Fruit fly (Drosophila melanogaster) whole organism, embryonic: ENCODE results near the gene Tango2.

Experiments
- Abd-B ChIP-seq: fragments of 200-800 bp; sonication (Bioruptor generic); optimal IDR thresholded peaks from 2 replicates; lab custom pipeline; 2018; ENCODE audit warnings: missing biosample characterization, mild to moderate bottlenecking, missing genetic modification characterization, moderate library complexity
- Ada2b ChIP-seq: fragments of 200-800 bp; sonication (Bioruptor generic); IDR thresholded peaks from 2 replicates; pipeline ENCODE4 v1.3.6; 2022; ENCODE audit warnings: missing biosample characterization, missing genetic modification characterization
- Atf-2 ChIP-seq: fragments of 200-800 bp; sonication (Bioruptor generic); optimal IDR thresholded peaks from 2 replicates; lab custom pipeline; 2016; ENCODE audit warnings: missing biosample characterization, missing genetic modification characterization
- BtbVII ChIP-seq: fragments of 200-800 bp; sonication (Bioruptor generic); optimal IDR thresholded peaks from 3 replicates; lab custom pipeline; 2017; ENCODE audit warnings: missing biosample characterization, mild to moderate bottlenecking, missing genetic modification characterization
- CG10209 ChIP-seq: fragments of 200-800 bp; sonication (Bioruptor generic); optimal IDR thresholded peaks from 3 replicates; lab custom pipeline; 2017; ENCODE audit warnings: missing biosample characterization, mild to moderate bottlenecking, missing genetic modification characterization, missing genetic modification reagents
- CG11398 ChIP-seq: fragments of 200-800 bp; sonication (Bioruptor generic); optimal IDR thresholded peaks from 2 replicates; lab custom pipeline; 2016; ENCODE audit warnings: missing biosample characterization, missing genetic modification characterization
- CG11723 ChIP-seq: fragments of 200-800 bp; sonication (Bioruptor generic); optimal IDR thresholded peaks from 2 replicates; lab custom pipeline; 2017; ENCODE audit warnings: missing biosample characterization, mild to moderate bottlenecking, missing genetic modification characterization
- CG12219 ChIP-seq: fragments of 200-800 bp; sonication (Bioruptor generic); optimal IDR thresholded peaks from 3 replicates; lab custom pipeline; 2018; ENCODE audit warnings: missing biosample characterization, mild to moderate bottlenecking, missing genetic modification characterization
- CG14014 ChIP-seq: fragments of 200-800 bp; sonication (Bioruptor generic); IDR thresholded peaks from 2 replicates; pipeline ENCODE4 v1.3.6; 2022; ENCODE audit warnings: missing biosample characterization, missing genetic modification characterization
- CG15601 ChIP-seq: fragments of 200-800 bp; sonication (Bioruptor generic); optimal IDR thresholded peaks from 3 replicates; lab custom pipeline; 2019; ENCODE audit warnings: missing biosample characterization, mild to moderate bottlenecking, missing genetic modification characterization, moderate library complexity
- CG1603 ChIP-seq: fragments of 200-800 bp; sonication (Bioruptor generic); optimal IDR thresholded peaks from 2 replicates; lab custom pipeline; 2019; ENCODE audit warnings: missing biosample characterization, mild to moderate bottlenecking, missing genetic modification characterization, moderate library complexity
- CG16813 ChIP-seq: fragments of 200-800 bp; sonication (Bioruptor generic); IDR thresholded peaks from 3 replicates; pipeline ENCODE4 v1.3.6; 2022; ENCODE audit warnings: missing biosample characterization, missing genetic modification characterization; ENCODE audit not compliant: partially characterized antibody
- CG17328 ChIP-seq: fragments of 200-800 bp; sonication (Bioruptor generic); IDR thresholded peaks from 2 replicates; pipeline ENCODE4 v1.3.6; 2022; ENCODE audit warnings: missing biosample characterization, missing genetic modification characterization
- CG18476 ChIP-seq: fragments of 200-800 bp; sonication (Bioruptor generic); optimal IDR thresholded peaks from 2 replicates; lab custom pipeline; 2016; ENCODE audit warnings: missing biosample characterization, mild to moderate bottlenecking, missing genetic modification characterization
- CG2678 ChIP-seq: fragments of 200-800 bp; sonication (Bioruptor generic); optimal IDR thresholded peaks from 3 replicates; lab custom pipeline; 2019; ENCODE audit warnings: missing biosample characterization, mild to moderate bottlenecking, missing genetic modification characterization, moderate library complexity
- CG31388 ChIP-seq: fragments of 200-800 bp; sonication (Bioruptor generic); optimal IDR thresholded peaks from 2 replicates; lab custom pipeline; 2016; ENCODE audit warnings: missing biosample characterization, missing genetic modification characterization
- CG33213 ChIP-seq: fragments of 200-800 bp; sonication (Bioruptor generic); optimal IDR thresholded peaks from 3 replicates; lab custom pipeline; 2016; ENCODE audit warnings: missing biosample characterization, missing genetic modification characterization
- CG43689 ChIP-seq: fragments of 200-800 bp; sonication (Bioruptor generic); IDR thresholded peaks from 2 replicates; pipeline ENCODE4 v1.3.6; 2022; ENCODE audit warnings: missing biosample characterization, missing genetic modification characterization
- CG4404 ChIP-seq: fragments of 200-800 bp; sonication (Bioruptor generic); IDR thresholded peaks from 2 replicates; pipeline ENCODE4 v1.3.6; 2022; ENCODE audit warnings: missing biosample characterization, missing genetic modification characterization
- CG6254 ChIP-seq: fragments of 200-800 bp; sonication (Bioruptor generic); optimal IDR thresholded peaks from 3 replicates; lab custom pipeline; 2017; ENCODE audit warnings: mild to moderate bottlenecking, missing biosample characterization, missing genetic modification reagents, missing genetic modification characterization
- CG8089 ChIP-seq: fragments of 200-800 bp; sonication (Bioruptor generic); optimal IDR thresholded peaks from 3 replicates; lab custom pipeline; 2016; ENCODE audit warnings: missing biosample characterization, missing genetic modification characterization
- Lhr ChIP-seq: fragments of 200-800 bp; sonication (Bioruptor generic); optimal IDR thresholded peaks from 3 replicates; lab custom pipeline; 2017; ENCODE audit warnings: mild to moderate bottlenecking, missing biosample characterization, missing genetic modification reagents, missing genetic modification characterization
- Max ChIP-seq: fragments of 200-800 bp; sonication (Bioruptor generic); optimal IDR thresholded peaks from 2 replicates; lab custom pipeline; 2016; ENCODE audit warnings: missing biosample characterization, mild to moderate bottlenecking, missing genetic modification characterization
- NC2α ChIP-seq: fragments of 200-800 bp; sonication (Bioruptor generic); optimal IDR thresholded peaks from 2 replicates; lab custom pipeline; 2016; ENCODE audit warnings: missing biosample characterization, missing genetic modification characterization
- NK7.1 ChIP-seq: fragments of 200-800 bp; sonication (Bioruptor generic); optimal IDR thresholded peaks from 3 replicates; lab custom pipeline; 2016; ENCODE audit warnings: missing biosample characterization, missing genetic modification characterization
- Nf-YA ChIP-seq: fragments of 200-800 bp; sonication (Bioruptor generic); IDR thresholded peaks from 2 replicates; pipeline ENCODE4 v1.3.6; 2022; ENCODE audit warnings: missing biosample characterization, missing genetic modification characterization
- Sin3A ChIP-seq: fragments of >200 bp; optimal IDR thresholded peaks from 2 replicates; lab custom pipeline; 2018
- Stat92E ChIP-seq, 3 experiments: fragments of >200 bp in 2 of 3; fragments of 200-800 bp in 1 of 3; sonication (Bioruptor generic) in 1 of 3; optimal IDR thresholded peaks; 2 replicates each; lab custom pipeline; 2017 to 2019; ENCODE audit warnings: missing biosample characterization in 3 of 3, missing genetic modification characterization in 3 of 3, mild to moderate bottlenecking in 1 of 3, moderate library complexity in 1 of 3
- abd-A ChIP-seq: fragments of 200-800 bp; sonication (Bioruptor generic); optimal IDR thresholded peaks from 3 replicates; lab custom pipeline; 2019; ENCODE audit warnings: missing biosample characterization, mild to moderate bottlenecking, missing genetic modification characterization, moderate library complexity
- ara ChIP-seq: fragments of 200-800 bp; sonication (Bioruptor generic); IDR thresholded peaks from 2 replicates; pipeline ENCODE4 v1.3.6; 2022; ENCODE audit warnings: missing biosample characterization, missing genetic modification characterization
- bowl ChIP-seq: fragments of 200-800 bp; sonication (Bioruptor generic); IDR thresholded peaks from 2 replicates; pipeline ENCODE4 v1.3.6; 2022; ENCODE audit warnings: missing biosample characterization, missing genetic modification characterization
- crc ChIP-seq: fragments of 200-800 bp; sonication (Bioruptor generic); optimal IDR thresholded peaks from 2 replicates; lab custom pipeline; 2016; ENCODE audit warnings: missing biosample characterization, missing genetic modification characterization
- croc ChIP-seq: fragments of 200-800 bp; sonication (Bioruptor generic); conservative IDR thresholded peaks from 3 replicates; pipeline ENCODE4 v1.3.6; 2022; ENCODE audit warnings: missing biosample characterization, missing genetic modification characterization
- dpn ChIP-seq, 2 experiments: fragments of 200-800 bp; sonication (Bioruptor generic); optimal IDR thresholded peaks; 3 replicates each; lab custom pipeline; 2016; ENCODE audit warnings: missing biosample characterization in 2 of 2, missing genetic modification characterization in 2 of 2
- fru ChIP-seq: fragments of >200 bp; optimal IDR thresholded peaks from 2 replicates; lab custom pipeline; 2017
- gem ChIP-seq: fragments of 200-800 bp; sonication (Bioruptor generic); optimal IDR thresholded peaks from 2 replicates; lab custom pipeline; 2019; ENCODE audit warnings: missing biosample characterization, mild to moderate bottlenecking, missing genetic modification characterization, moderate library complexity
- gsb-n ChIP-seq: fragments of 200-800 bp; sonication (Bioruptor generic); optimal IDR thresholded peaks from 3 replicates; lab custom pipeline; 2018; ENCODE audit warnings: missing biosample characterization, mild to moderate bottlenecking, missing genetic modification characterization
- h ChIP-seq: fragments of >200 bp; optimal IDR thresholded peaks from 2 replicates; lab custom pipeline; 2017
- hbn ChIP-seq: fragments of 200-800 bp; sonication (Bioruptor generic); IDR thresholded peaks from 2 replicates; pipeline ENCODE4 v1.3.6; 2022; ENCODE audit warnings: missing biosample characterization, missing genetic modification characterization; ENCODE audit not compliant: partially characterized antibody
- kni ChIP-seq: fragments of 200-800 bp; sonication (Bioruptor generic); optimal IDR thresholded peaks from 3 replicates; lab custom pipeline; 2017; ENCODE audit warnings: mild to moderate bottlenecking, missing biosample characterization, missing genetic modification reagents, missing genetic modification characterization
- lab ChIP-seq: fragments of 200-800 bp; sonication (Bioruptor generic); optimal IDR thresholded peaks from 3 replicates; lab custom pipeline; 2017; ENCODE audit warnings: missing biosample characterization, missing genetic modification characterization, mild to moderate bottlenecking, moderate library complexity, missing genetic modification reagents
- lbe ChIP-seq: fragments of 200-800 bp; sonication (Bioruptor generic); optimal IDR thresholded peaks from 2 replicates; lab custom pipeline; 2016; ENCODE audit warnings: missing biosample characterization, mild to moderate bottlenecking, missing genetic modification characterization
- maf-S ChIP-seq: fragments of 200-800 bp; sonication (Bioruptor generic); optimal IDR thresholded peaks from 2 replicates; lab custom pipeline; 2016; ENCODE audit warnings: missing biosample characterization, missing genetic modification characterization
- nmo ChIP-seq: fragments of 200-800 bp; sonication (Bioruptor generic); optimal IDR thresholded peaks from 2 replicates; lab custom pipeline; 2018; ENCODE audit warnings: missing biosample characterization, mild to moderate bottlenecking, missing genetic modification characterization, moderate library complexity
- scrt ChIP-seq: fragments of 200-800 bp; sonication (Bioruptor generic); optimal IDR thresholded peaks from 2 replicates; lab custom pipeline; 2018; ENCODE audit warnings: missing biosample characterization, mild to moderate bottlenecking, missing genetic modification characterization, moderate library complexity
- sqz ChIP-seq: fragments of 200-800 bp; sonication (Bioruptor generic); optimal IDR thresholded peaks from 3 replicates; lab custom pipeline; 2018; ENCODE audit warnings: missing biosample characterization, mild to moderate bottlenecking, missing genetic modification characterization
- tio ChIP-seq: fragments of 200-800 bp; sonication (Bioruptor generic); optimal IDR thresholded peaks from 2 replicates; lab custom pipeline; 2017; ENCODE audit warnings: missing biosample characterization, missing genetic modification characterization, inconsistent platforms
- toy ChIP-seq: fragments of 200-800 bp; sonication (Bioruptor generic); IDR thresholded peaks from 2 replicates; pipeline ENCODE4 v1.3.6; 2022; ENCODE audit warnings: missing biosample characterization, missing genetic modification characterization
- vvl ChIP-seq: fragments of 200-800 bp; sonication (Bioruptor generic); IDR thresholded peaks from 2 replicates; pipeline ENCODE4 v1.3.6; 2022; ENCODE audit warnings: missing biosample characterization, missing genetic modification characterization
- wdn ChIP-seq: fragments of 200-800 bp; sonication (Bioruptor generic); IDR thresholded peaks from 2 replicates; pipeline ENCODE4 v1.3.6; 2022; ENCODE audit warnings: missing biosample characterization, missing genetic modification characterization
- wek ChIP-seq: fragments of 200-800 bp; sonication (Bioruptor generic); optimal IDR thresholded peaks from 3 replicates; lab custom pipeline; 2018; ENCODE audit warnings: missing biosample characterization, mild to moderate bottlenecking, missing genetic modification characterization, moderate library complexity
- zfh1 ChIP-seq: fragments of 200-800 bp; sonication (Bioruptor generic); IDR thresholded peaks from 3 replicates; pipeline ENCODE4 v1.3.6; 2022; ENCODE audit warnings: missing biosample characterization, missing genetic modification characterization

The Tango2 gene

dm6 chrX:13626579-13626894 is 9.7 kb downstream of the Tango2 start (continued):
- peak; percentile 66 for TF ChIP-seq NK7.1
- TF ChIP-seq sqz = peak; percentile 83
- TF ChIP-seq CG16813 = no peak
- TF ChIP-seq bowl (GFP tag; lab: Robert Waterston, UW) = no peak
- peak; percentile 37; the same call in 1 of the 2 replicates for TF ChIP-seq Nf-YA
- no peak for TF ChIP-seq Sin3A (lab: Kevin White, UChicago)
- TF ChIP-seq CG10209 (GFP tag; lab: Kevin White, UChicago) = peak; percentile 68
- peak; percentile 51 for TF ChIP-seq CG33213 (GFP tag; lab: Kevin White, UChicago)
- TF ChIP-seq wek = no peak
- peak; percentile 75 for TF ChIP-seq Abd-B (GFP tag; lab: Kevin White, UChicago)
- peak; percentile 83 for TF ChIP-seq gem (tag; lab: Kevin White, UChicago)
- TF ChIP-seq CG11398 = peak; percentile 53
- peak; percentile 56; the same call in 2 of the 3 replicates for TF ChIP-seq zfh1 (GFP tag; lab: Robert Waterston, UW)
- peak; percentile 70 for TF ChIP-seq maf-S
- peak; percentile 88 for TF ChIP-seq lab
- TF ChIP-seq CG6254 = no peak
- TF ChIP-seq lbe (GFP tag; lab: Kevin White, UChicago) = no peak
- TF ChIP-seq abd-A = peak; percentile 78
- no peak for TF ChIP-seq tio (GFP tag; lab: Kevin White, UChicago)
- TF ChIP-seq CG17328 (GFP tag; lab: Robert Waterston, UW) = 0 out of 2 replicates have a peak, but pooled peaks have one; percentile 28
- peak; percentile 81 for TF ChIP-seq Ada2b (GFP tag; lab: Robert Waterston, UW)
- TF ChIP-seq Max (GFP tag; lab: Kevin White, UChicago) = peak; percentile 57
- TF ChIP-seq h = no peak
- TF ChIP-seq CG1603 = peak; percentile 37
- TF ChIP-seq CG31388 (GFP tag; lab: Kevin White, UChicago) = no peak
- peak; percentile 9 for TF ChIP-seq NC2α (GFP tag; lab: Kevin White, UChicago)
- TF ChIP-seq fru (lab: Kevin White, UChicago) = no peak
- peak; percentile 62; the same call in 1 of the 2 replicates for TF ChIP-seq wdn (GFP tag; lab: Robert Waterston, UW)
- TF ChIP-seq scrt (GFP tag; lab: Kevin White, UChicago) = peak; percentile 55
- TF ChIP-seq croc = peak; percentile 57
- TF ChIP-seq kni (GFP tag; lab: Kevin White, UChicago) = peak; percentile 54
- TF ChIP-seq CG12219 = peak; percentile 72
- TF ChIP-seq CG4404 (GFP tag; lab: Robert Waterston, UW) = peak; percentile 58
- peak; percentile 41 for TF ChIP-seq gsb-n (tag; lab: Kevin White, UChicago)
- TF ChIP-seq CG11723 (GFP tag; lab: Kevin White, UChicago) = peak; percentile 6
- TF ChIP-seq ara (GFP tag; lab: Robert Waterston, UW) = peak; percentile 34; the same call in 1 of the 2 replicates
- no peak for TF ChIP-seq toy (GFP tag; lab: Robert Waterston, UW)
- TF ChIP-seq CG18476 = no peak
- peak; percentile 86 for TF ChIP-seq CG2678 (tag; lab: Kevin White, UChicago)
- TF ChIP-seq CG15601 (tag; lab: Kevin White, UChicago) = peak; percentile 4
- TF ChIP-seq crc (GFP tag; lab: Kevin White, UChicago) = peak; percentile 41
- TF ChIP-seq CG8089 (GFP tag; lab: Kevin White, UChicago) = peak; percentile 26
- TF ChIP-seq BtbVII (GFP tag; lab: Kevin White, UChicago) = peak; percentile 72
- no peak for TF ChIP-seq Stat92E (GFP tag; optimal IDR thresholded peaks at IDR 0.05; lab: Kevin White, UChicago)
- peak; percentile 84 for TF ChIP-seq CG14014 (GFP tag; lab: Robert Waterston, UW)
- TF ChIP-seq Lhr = no peak
- peak; percentile 75 for TF ChIP-seq nmo (GFP tag; lab: Kevin White, UChicago)
- TF ChIP-seq CG43689 (GFP tag; lab: Robert Waterston, UW) = no peak
- TF ChIP-seq dpn (GFP tag; optimal IDR thresholded peaks at IDR 0.05; lab: Kevin White, UChicago) = peak; percentile 82 to 85
- TF ChIP-seq vvl = peak; percentile 79; the same call in 1 of the 2 replicates
- peak; percentile 69 for TF ChIP-seq Atf-2 (GFP tag; lab: Kevin White, UChicago)
- TF ChIP-seq hbn = no peak
